Worm (Caenorhabditis elegans): ENCODE data around the gene pld-1.

Gene pld-1

DNA sequence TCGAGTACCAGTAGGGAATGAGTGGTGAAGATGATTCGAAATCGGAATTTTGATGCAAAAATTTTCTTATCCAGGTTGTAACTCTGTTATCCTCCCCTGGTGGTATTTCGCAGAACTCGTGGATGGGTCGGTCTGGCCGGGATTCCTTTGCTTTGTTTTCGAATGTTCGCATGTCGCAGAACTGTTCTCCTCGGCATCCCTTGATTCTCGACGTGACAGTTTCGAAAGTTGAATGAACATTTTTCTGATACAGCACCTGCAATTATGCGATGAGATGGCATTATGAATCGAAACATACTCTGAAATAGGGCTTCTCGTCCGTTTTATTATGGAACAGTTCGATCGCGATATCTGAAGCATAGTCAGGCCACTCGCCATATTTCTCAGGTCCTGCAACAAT lies 35.2 kb downstream of the pld-1 start:
- TF ChIP-seq ceh-34 (tag; optimal IDR thresholded peaks at IDR 0.05), result no peak
- TF ChIP-seq C38D4.7 (GFP tag; optimal IDR thresholded peaks at IDR 0.05), result no peak
- TF ChIP-seq fkh-10 (GFP tag; optimal IDR thresholded peaks at IDR 0.05), result no peak
- no peak for TF ChIP-seq sox-4 (tag; optimal IDR thresholded peaks at IDR 0.05)
- TF ChIP-seq ceh-24 (tag; optimal IDR thresholded peaks at IDR 0.05), result no peak
- TF ChIP-seq pros-1 (tag; optimal IDR thresholded peaks at IDR 0.05), result no peak
- no peak for TF ChIP-seq K02D7.2 (tag; optimal IDR thresholded peaks at IDR 0.05)
- TF ChIP-seq unc-86 (tag; optimal IDR thresholded peaks at IDR 0.05), result no peak

ce11 chrII:5055129-5055666 lies 36.3 kb downstream of the pld-1 start, which contains the start of the genes ify-1 and rpl-22:
ify-1 (minus strand) TSS chrII:5055179.
rpl-22 (plus strand) TSS chrII:5055616.
- TF ChIP-seq sox-4 (tag; optimal IDR thresholded peaks at IDR 0.05) (peak; percentile 35), pat-9 (tag; optimal IDR thresholded peaks at IDR 0.05) (no peak), dve-1 (tag; optimal IDR thresholded peaks at IDR 0.05) (peak; percentile 82), dmd-4 (tag; optimal IDR thresholded peaks at IDR 0.05; ENCODE audit: borderline replicate concordance) (no peak), nhr-232 (tag; optimal IDR thresholded peaks at IDR 0.05) (no peak), madf-2 (tag; optimal IDR thresholded peaks at IDR 0.05) (peak; percentile 50), hlh-8 (tag; optimal IDR thresholded peaks at IDR 0.05) (peak; percentile 31), fkh-10 (GFP tag; optimal IDR thresholded peaks at IDR 0.05) (no peak), pqm-1 (tag; optimal IDR thresholded peaks at IDR 0.05) (peak; percentile 36), unc-86 (tag; optimal IDR thresholded peaks at IDR 0.05) (peak; percentile 61), elt-2 (tag; optimal IDR thresholded peaks at IDR 0.05) (peak; percentile 99), ceh-18 (tag; optimal IDR thresholded peaks at IDR 0.05) (peak; percentile 86), pros-1 (tag; optimal IDR thresholded peaks at IDR 0.05) (peak; percentile 73), rnt-1 (tag; optimal IDR thresholded peaks at IDR 0.05) (peak; percentile 73), ama-1 (optimal IDR thresholded peaks at IDR 0.05) (no peak), ceh-30 (tag; optimal IDR thresholded peaks at IDR 0.05) (peak; percentile 66), K09A11.1 (tag; optimal IDR thresholded peaks at IDR 0.05; ENCODE audit: insufficient read depth) (peak; percentile 4), che-1 (tag; optimal IDR thresholded peaks at IDR 0.05) (no peak), sdc-2 (tag; optimal IDR thresholded peaks at IDR 0.05) (peak; percentile 34), ets-4 (tag; optimal IDR thresholded peaks at IDR 0.05) (peak; percentile 50), fax-1 (tag; optimal IDR thresholded peaks at IDR 0.05) (peak; percentile 22), gmeb-2 (tag; optimal IDR thresholded peaks at IDR 0.05) (no peak), ref-2 (tag; optimal IDR thresholded peaks at IDR 0.05) (peak; percentile 71), ceh-9 (tag; optimal IDR thresholded peaks at IDR 0.05) (no peak), unc-55 (GFP tag; optimal IDR thresholded peaks at IDR 0.05) (peak; percentile 71), lim-6 (tag; optimal IDR thresholded peaks at IDR 0.05) (no peak), unc-3 (GFP tag; conservative IDR thresholded peaks at IDR 0.05) (no peak), unc-3 (tag; optimal IDR thresholded peaks at IDR 0.05) (no peak), nhr-11 (tag; optimal IDR thresholded peaks at IDR 0.05) (no peak), eyg-1 (tag; optimal IDR thresholded peaks at IDR 0.05) (no peak), npax-4 (tag; optimal IDR thresholded peaks at IDR 0.05) (no peak), Y22D7AL.16 (tag; optimal IDR thresholded peaks at IDR 0.05) (no peak), pax-1 (tag; optimal IDR thresholded peaks at IDR 0.05) (peak; percentile 68), sox-2 (GFP tag; IDR thresholded peaks at IDR 0.05) (no peak), ceh-6 (GFP tag; optimal IDR thresholded peaks at IDR 0.05) (no peak), syd-9 (tag; optimal IDR thresholded peaks at IDR 0.05) (no peak), ceh-34 (tag; optimal IDR thresholded peaks at IDR 0.05) (peak; percentile 51), tbx-2 (tag; optimal IDR thresholded peaks at IDR 0.05) (peak; percentile 70), lin-11 (tag; optimal IDR thresholded peaks at IDR 0.05) (no peak), pag-3 (tag; optimal IDR thresholded peaks at IDR 0.05; ENCODE audit: borderline replicate concordance) (no peak), hlh-13 (GFP tag; optimal IDR thresholded peaks at IDR 0.05) (no peak), ceh-31 (tag; optimal IDR thresholded peaks at IDR 0.05) (peak; percentile 87), mec-3 (tag; optimal IDR thresholded peaks at IDR 0.05; ENCODE audit: borderline replicate concordance) (no peak), ceh-45 (GFP tag; IDR thresholded peaks at IDR 0.05) (no peak), F13H6.1 (tag; optimal IDR thresholded peaks at IDR 0.05) (no peak), fkh-6 (tag; optimal IDR thresholded peaks at IDR 0.05) (no peak), ceh-2 (tag; optimal IDR thresholded peaks at IDR 0.05) (peak; percentile 16), hlh-15 (tag; optimal IDR thresholded peaks at IDR 0.05) (no peak)
